Fruit fly (Drosophila melanogaster): Measurements from ENCODE around the gene CG42394.

CG42394 gene

dm6 chr3R:10881824-10882559 lies 32.4 kb downstream of the CG42394 start, which contains the start of gene Tpc1 (continued):
- TF ChIP-seq CG1792 (GFP tag; optimal IDR thresholded peaks at IDR 0.05), result no peak
- peak; percentile 65 for TF ChIP-seq sug (tag; optimal IDR thresholded peaks at IDR 0.05)
- TF ChIP-seq gfzf (GFP tag; optimal IDR thresholded peaks at IDR 0.05), result peak; percentile 35
- TF ChIP-seq CG30020 (tag; optimal IDR thresholded peaks at IDR 0.05), result no peak
- TF ChIP-seq Dbx (GFP tag; IDR thresholded peaks at IDR 0.05), result 0 out of 3 replicates have a peak, but pooled peaks have one; percentile 47
- no peak for TF ChIP-seq danr (GFP tag; IDR thresholded peaks at IDR 0.05)
- no peak for TF ChIP-seq CG2202 (tag; optimal IDR thresholded peaks at IDR 0.05)
- TF ChIP-seq Dll (GFP tag; IDR thresholded peaks at IDR 0.05; ENCODE audit: partially characterized antibody), result peak; percentile 98
- no peak for TF ChIP-seq salm (tag; optimal IDR thresholded peaks at IDR 0.05)
- no peak for TF ChIP-seq crc (GFP tag; optimal IDR thresholded peaks at IDR 0.05)
- no peak for TF ChIP-seq Six4 (GFP tag; optimal IDR thresholded peaks at IDR 0.05)
- TF ChIP-seq zf30C (GFP tag; optimal IDR thresholded peaks at IDR 0.05), result no peak
- no peak for TF ChIP-seq TFAM (GFP tag; optimal IDR thresholded peaks at IDR 0.05)
- no peak for TF ChIP-seq HHEX (GFP tag; optimal IDR thresholded peaks at IDR 0.05)
- TF ChIP-seq H15 (GFP tag; IDR thresholded peaks at IDR 0.05), result no peak
- TF ChIP-seq CG5245 (GFP tag; optimal IDR thresholded peaks at IDR 0.05), result no peak
- TF ChIP-seq CG33557 (GFP tag; optimal IDR thresholded peaks at IDR 0.05), result no peak
- TF ChIP-seq ttk (GFP tag; IDR thresholded peaks at IDR 0.05), result no peak
- TF ChIP-seq CG1529 (GFP tag; optimal IDR thresholded peaks at IDR 0.05), result no peak
- peak; percentile 35 for TF ChIP-seq CG13894 (tag; optimal IDR thresholded peaks at IDR 0.05)
- TF ChIP-seq Trl (optimal IDR thresholded peaks at IDR 0.05), result no peak
- peak; percentile 38 for TF ChIP-seq Trl (GFP tag; optimal IDR thresholded peaks at IDR 0.05)
- TF ChIP-seq Ptx1 (GFP tag; IDR thresholded peaks at IDR 0.05), result peak; percentile 41
- TF ChIP-seq CG13287 (GFP tag; IDR thresholded peaks at IDR 0.05; ENCODE audit: partially characterized antibody), result peak; percentile 92
- peak; percentile 54 for TF ChIP-seq CG4854 (GFP tag; optimal IDR thresholded peaks at IDR 0.05)
- no peak for TF ChIP-seq CG11723 (GFP tag; optimal IDR thresholded peaks at IDR 0.05)
- peak; percentile 94 for TF ChIP-seq CG5180 (GFP tag; optimal IDR thresholded peaks at IDR 0.05)
- peak; percentile 1 for TF ChIP-seq oc (tag; optimal IDR thresholded peaks at IDR 0.05)
- no peak for TF ChIP-seq grn (GFP tag; optimal IDR thresholded peaks at IDR 0.05)
- peak; percentile 55 for TF ChIP-seq CG10267 (tag; optimal IDR thresholded peaks at IDR 0.05)
- peak; percentile 39 for TF ChIP-seq B-H2 (GFP tag; optimal IDR thresholded peaks at IDR 0.05)
- peak; percentile 67 for TF ChIP-seq crol (GFP tag; IDR thresholded peaks at IDR 0.05)
- no peak for TF ChIP-seq CG11247 (GFP tag; IDR thresholded peaks at IDR 0.05)
- TF ChIP-seq CG14667 (GFP tag; IDR thresholded peaks at IDR 0.05), result no peak
- peak; percentile 73 for TF ChIP-seq Bgb (GFP tag; IDR thresholded peaks at IDR 0.05; ENCODE audit: partially characterized antibody)
- TF ChIP-seq pnt (GFP tag; optimal IDR thresholded peaks at IDR 0.05), result no peak
- no peak for TF ChIP-seq CG6175 (GFP tag; IDR thresholded peaks at IDR 0.05)
- TF ChIP-seq emc (GFP tag; optimal IDR thresholded peaks at IDR 0.05), result no peak
- peak; percentile 94 for TF ChIP-seq E2f2 (GFP tag; IDR thresholded peaks at IDR 0.05)
- peak; percentile 26 for TF ChIP-seq CG9797 (GFP tag; optimal IDR thresholded peaks at IDR 0.05)
- TF ChIP-seq CG2875 (GFP tag; optimal IDR thresholded peaks at IDR 0.05), result no peak
- no peak for TF ChIP-seq gcm2 (GFP tag; optimal IDR thresholded peaks at IDR 0.05)
- peak; percentile 68; the same call in 2 of the 3 replicates for TF ChIP-seq CG14860 (GFP tag; IDR thresholded peaks at IDR 0.05; ENCODE audit: partially characterized antibody)
- TF ChIP-seq Chrac-16 (GFP tag; optimal IDR thresholded peaks at IDR 0.05), result peak; percentile 24
- no peak for TF ChIP-seq Mrtf (GFP tag; IDR thresholded peaks at IDR 0.05)
- TF ChIP-seq br (optimal IDR thresholded peaks at IDR 0.05), result no peak
- TF ChIP-seq CG1602 (GFP tag; optimal IDR thresholded peaks at IDR 0.05), result peak; percentile 27
- peak; percentile 22; the same call in 1 of the 3 replicates for TF ChIP-seq sr (GFP tag; IDR thresholded peaks at IDR 0.05)
- TF ChIP-seq CG12236 (GFP tag; optimal IDR thresholded peaks at IDR 0.05), result no peak
- no peak for TF ChIP-seq CG30431 (GFP tag; optimal IDR thresholded peaks at IDR 0.05)
- peak; percentile 29 for TF ChIP-seq chn (GFP tag; optimal IDR thresholded peaks at IDR 0.05)

Measured in whole organism, embryonic.